Fruit fly (Drosophila melanogaster) whole organism, embryonic: ENCODE data around the gene CG6330.

Source experiments
- Abd-B ChIP-seq: fragments of 200-800 bp; sonication (Bioruptor generic); optimal IDR thresholded peaks from 2 replicates; lab custom pipeline; 2018; ENCODE audit warnings: missing biosample characterization, mild to moderate bottlenecking, missing genetic modification characterization, moderate library complexity
- BtbVII ChIP-seq: fragments of 200-800 bp; sonication (Bioruptor generic); optimal IDR thresholded peaks from 3 replicates; lab custom pipeline; 2017; ENCODE audit warnings: missing biosample characterization, mild to moderate bottlenecking, missing genetic modification characterization
- CG10209 ChIP-seq: fragments of 200-800 bp; sonication (Bioruptor generic); optimal IDR thresholded peaks from 3 replicates; lab custom pipeline; 2017; ENCODE audit warnings: missing biosample characterization, mild to moderate bottlenecking, missing genetic modification characterization, missing genetic modification reagents
- CG11085 ChIP-seq: fragments of 200-800 bp; sonication (Bioruptor generic); IDR thresholded peaks from 2 replicates; pipeline ENCODE4 v1.3.6; 2022; ENCODE audit warnings: missing biosample characterization, missing genetic modification characterization
- CG11247 ChIP-seq: fragments of 200-800 bp; sonication (Bioruptor generic); IDR thresholded peaks from 2 replicates; pipeline ENCODE4 v1.3.6; 2022; ENCODE audit warnings: missing biosample characterization, missing genetic modification characterization
- CG11456 ChIP-seq: fragments of 200-800 bp; sonication (Bioruptor generic); IDR thresholded peaks from 3 replicates; pipeline ENCODE4 v1.3.6; 2022; ENCODE audit warnings: missing biosample characterization, missing genetic modification characterization
- CG11696 ChIP-seq: fragments of 200-800 bp; sonication (Bioruptor generic); IDR thresholded peaks from 2 replicates; pipeline ENCODE4 v1.3.6; 2022; ENCODE audit warnings: missing biosample characterization, missing genetic modification characterization
- CG12071 ChIP-seq: fragments of 200-800 bp; sonication (Bioruptor generic); optimal IDR thresholded peaks from 3 replicates; lab custom pipeline; 2018; ENCODE audit warnings: missing biosample characterization, mild to moderate bottlenecking, missing genetic modification characterization
- CG15011 ChIP-seq: fragments of 200-800 bp; sonication (Bioruptor generic); optimal IDR thresholded peaks from 3 replicates; lab custom pipeline; 2018; ENCODE audit warnings: missing biosample characterization, mild to moderate bottlenecking, missing genetic modification characterization
- CG1529 ChIP-seq: fragments of 200-800 bp; sonication (Bioruptor generic); optimal IDR thresholded peaks from 3 replicates; lab custom pipeline; 2018; ENCODE audit warnings: missing biosample characterization, missing genetic modification characterization
- CG1603 ChIP-seq: fragments of 200-800 bp; sonication (Bioruptor generic); optimal IDR thresholded peaks from 2 replicates; lab custom pipeline; 2019; ENCODE audit warnings: missing biosample characterization, mild to moderate bottlenecking, missing genetic modification characterization, moderate library complexity
- CG17361 ChIP-seq: fragments of 200-800 bp; sonication (Bioruptor generic); IDR thresholded peaks from 3 replicates; pipeline ENCODE4 v1.3.6; 2022; ENCODE audit warnings: missing biosample characterization, missing genetic modification characterization
- CG1792 ChIP-seq: fragments of 200-800 bp; sonication (Bioruptor generic); optimal IDR thresholded peaks from 2 replicates; lab custom pipeline; 2016; ENCODE audit warnings: missing biosample characterization, missing genetic modification characterization
- CG3065 ChIP-seq: fragments of 200-800 bp; sonication (Bioruptor generic); optimal IDR thresholded peaks from 2 replicates; lab custom pipeline; 2016; ENCODE audit warnings: missing biosample characterization, missing genetic modification characterization
- CG4328 ChIP-seq: fragments of 200-800 bp; sonication (Bioruptor generic); optimal IDR thresholded peaks from 3 replicates; lab custom pipeline; 2017; ENCODE audit warnings: missing biosample characterization, missing genetic modification reagents, missing genetic modification characterization
- CG4424 ChIP-seq: fragments of 200-800 bp; sonication (Bioruptor generic); optimal IDR thresholded peaks from 3 replicates; lab custom pipeline; 2016; ENCODE audit warnings: missing biosample characterization, missing genetic modification characterization
- CG4707 ChIP-seq: fragments of 200-800 bp; sonication (Bioruptor generic); optimal IDR thresholded peaks from 2 replicates; lab custom pipeline; 2018; ENCODE audit warnings: missing biosample characterization, mild to moderate bottlenecking, missing genetic modification characterization, moderate library complexity
- CG5180 ChIP-seq: fragments of 200-800 bp; sonication (Bioruptor generic); optimal IDR thresholded peaks from 3 replicates; lab custom pipeline; 2017; ENCODE audit warnings: missing biosample characterization, missing genetic modification characterization, mild to moderate bottlenecking, moderate library complexity, missing genetic modification reagents
- CG7271 ChIP-seq: fragments of 200-800 bp; sonication (Bioruptor generic); optimal IDR thresholded peaks from 2 replicates; lab custom pipeline; 2018; ENCODE audit warnings: missing biosample characterization, mild to moderate bottlenecking, missing genetic modification characterization, moderate library complexity
- CG7745 ChIP-seq: fragments of 200-800 bp; sonication (Bioruptor generic); optimal IDR thresholded peaks from 2 replicates; lab custom pipeline; 2018; ENCODE audit warnings: missing biosample characterization, mild to moderate bottlenecking, missing genetic modification characterization, moderate library complexity
- CG7839 ChIP-seq: fragments of 200-800 bp; sonication (Bioruptor generic); optimal IDR thresholded peaks from 3 replicates; lab custom pipeline; 2018; ENCODE audit warnings: missing biosample characterization, mild to moderate bottlenecking, missing genetic modification characterization, moderate library complexity
- CoRest ChIP-seq: fragments of 200-800 bp; sonication (Bioruptor generic); optimal IDR thresholded peaks from 3 replicates; lab custom pipeline; 2018; ENCODE audit warnings: missing biosample characterization, mild to moderate bottlenecking, missing genetic modification characterization, moderate library complexity
- Deaf1 ChIP-seq: fragments of 200-800 bp; optimal IDR thresholded peaks from 3 replicates; lab custom pipeline; 2019; ENCODE audit warnings: missing biosample characterization, mild to moderate bottlenecking, missing genetic modification characterization, moderate library complexity
- Drgx ChIP-seq: fragments of 200-800 bp; sonication (Bioruptor generic); IDR thresholded peaks from 2 replicates; pipeline ENCODE4 v1.3.6; 2022; ENCODE audit warnings: missing biosample characterization, missing genetic modification characterization
- HLH54F ChIP-seq: fragments of 200-800 bp; sonication (Bioruptor generic); optimal IDR thresholded peaks from 3 replicates; lab custom pipeline; 2016; ENCODE audit warnings: missing biosample characterization, missing genetic modification characterization
- Hr3 ChIP-seq: fragments of 200-800 bp; sonication (Bioruptor generic); optimal IDR thresholded peaks from 3 replicates; lab custom pipeline; 2016; ENCODE audit warnings: missing biosample characterization, missing genetic modification characterization
- Mrtf ChIP-seq: fragments of 200-800 bp; sonication (Bioruptor generic); IDR thresholded peaks from 3 replicates; pipeline ENCODE4 v1.3.6; 2022; ENCODE audit warnings: missing biosample characterization, missing genetic modification characterization
- Nf-YB ChIP-seq: fragments of 200-800 bp; sonication (Bioruptor generic); optimal IDR thresholded peaks from 3 replicates; lab custom pipeline; 2019; ENCODE audit warnings: missing biosample characterization, mild to moderate bottlenecking, missing genetic modification characterization, moderate library complexity
- Sox100B ChIP-seq: fragments of 200-800 bp; sonication (Bioruptor generic); optimal IDR thresholded peaks from 3 replicates; lab custom pipeline; 2018; ENCODE audit warnings: missing biosample characterization, mild to moderate bottlenecking, missing genetic modification characterization
- Sox102F ChIP-seq: fragments of 200-800 bp; sonication (Bioruptor generic); optimal IDR thresholded peaks from 2 replicates; lab custom pipeline; 2018; ENCODE audit warnings: missing biosample characterization, mild to moderate bottlenecking, missing genetic modification characterization, moderate library complexity
- Stat92E ChIP-seq, 3 experiments: fragments of >200 bp in 2 of 3; fragments of 200-800 bp in 1 of 3; sonication (Bioruptor generic) in 1 of 3; optimal IDR thresholded peaks; 2 replicates each; lab custom pipeline; 2017 to 2019; ENCODE audit warnings: missing biosample characterization in 3 of 3, missing genetic modification characterization in 3 of 3, mild to moderate bottlenecking in 1 of 3, moderate library complexity in 1 of 3
- TFAM ChIP-seq: fragments of 200-800 bp; sonication (Bioruptor generic); optimal IDR thresholded peaks from 2 replicates; lab custom pipeline; 2017; ENCODE audit warnings: missing biosample characterization, missing genetic modification characterization, inconsistent platforms
- bbx ChIP-seq: fragments of 200-800 bp; sonication (Bioruptor generic); IDR thresholded peaks from 2 replicates; pipeline ENCODE4 v1.3.6; 2022; ENCODE audit warnings: missing biosample characterization, missing genetic modification characterization; ENCODE audit not compliant: partially characterized antibody
- bsh ChIP-seq, 2 experiments: fragments of 200-800 bp; sonication (Bioruptor generic); optimal IDR thresholded peaks; 2 replicates each; lab custom pipeline; 2017 to 2018; ENCODE audit warnings: mild to moderate bottlenecking in 2 of 2, missing biosample characterization in 2 of 2, missing genetic modification characterization in 2 of 2, moderate library complexity in 1 of 2
- cato ChIP-seq: fragments of 200-800 bp; sonication (Bioruptor generic); optimal IDR thresholded peaks from 2 replicates; lab custom pipeline; 2016; ENCODE audit warnings: missing biosample characterization, missing genetic modification characterization, borderline replicate concordance
- chinmo ChIP-seq: fragments of 200-800 bp; sonication (Bioruptor generic); IDR thresholded peaks from 4 replicates; pipeline ENCODE4 v1.3.6; 2022; ENCODE audit warnings: missing biosample characterization, missing genetic modification characterization; ENCODE audit not compliant: partially characterized antibody
- crol ChIP-seq: fragments of 200-800 bp; sonication (Bioruptor generic); IDR thresholded peaks from 2 replicates; pipeline ENCODE4 v1.3.6; 2022; ENCODE audit warnings: missing biosample characterization, missing genetic modification characterization
- dmrt11E ChIP-seq: fragments of 200-800 bp; sonication (Bioruptor generic); optimal IDR thresholded peaks from 3 replicates; lab custom pipeline; 2018; ENCODE audit warnings: missing biosample characterization, mild to moderate bottlenecking, missing genetic modification characterization, moderate library complexity
- dmrt99B ChIP-seq: fragments of 200-800 bp; sonication (Bioruptor generic); optimal IDR thresholded peaks from 2 replicates; lab custom pipeline; 2018; ENCODE audit warnings: missing biosample characterization, mild to moderate bottlenecking, missing genetic modification characterization, moderate library complexity
- dysf ChIP-seq: fragments of 200-800 bp; sonication (Bioruptor generic); IDR thresholded peaks from 3 replicates; pipeline ENCODE4 v1.3.6; 2022; ENCODE audit warnings: missing biosample characterization, missing genetic modification characterization
- ewg ChIP-seq: fragments of 200-800 bp; sonication (Bioruptor generic); optimal IDR thresholded peaks from 3 replicates; lab custom pipeline; 2017; ENCODE audit warnings: mild to moderate bottlenecking, missing biosample characterization, missing genetic modification reagents, missing genetic modification characterization
- ftz-f1 ChIP-seq: fragments of 200-800 bp; sonication (Bioruptor generic); optimal IDR thresholded peaks from 2 replicates; lab custom pipeline; 2016; ENCODE audit warnings: missing biosample characterization, missing genetic modification characterization
- gro ChIP-seq: fragments of 200-800 bp; sonication (Bioruptor generic); optimal IDR thresholded peaks from 2 replicates; lab custom pipeline; 2016; ENCODE audit warnings: missing biosample characterization, missing genetic modification characterization
- lilli ChIP-seq: fragments of 200-800 bp; sonication (Bioruptor generic); optimal IDR thresholded peaks from 3 replicates; lab custom pipeline; 2016; ENCODE audit warnings: missing biosample characterization, missing genetic modification characterization
- nerfin-1 ChIP-seq: fragments of 200-800 bp; sonication (Bioruptor generic); optimal IDR thresholded peaks from 3 replicates; lab custom pipeline; 2019; ENCODE audit warnings: missing biosample characterization, mild to moderate bottlenecking, missing genetic modification characterization, moderate library complexity
- pzg ChIP-seq: fragments of 200-800 bp; sonication (Bioruptor generic); optimal IDR thresholded peaks from 3 replicates; lab custom pipeline; 2018; ENCODE audit warnings: missing biosample characterization, mild to moderate bottlenecking, missing genetic modification characterization, moderate library complexity
- sd ChIP-seq: fragments of 200-800 bp; sonication (Bioruptor generic); optimal IDR thresholded peaks from 3 replicates; lab custom pipeline; 2018; ENCODE audit warnings: missing biosample characterization, mild to moderate bottlenecking, missing genetic modification characterization, moderate library complexity
- sim ChIP-seq: fragments of 200-800 bp; sonication (Bioruptor generic); IDR thresholded peaks from 2 replicates; pipeline ENCODE4 v1.3.6; 2022; ENCODE audit warnings: missing biosample characterization, missing genetic modification characterization
- sqz ChIP-seq: fragments of 200-800 bp; sonication (Bioruptor generic); optimal IDR thresholded peaks from 3 replicates; lab custom pipeline; 2018; ENCODE audit warnings: missing biosample characterization, mild to moderate bottlenecking, missing genetic modification characterization
- toy ChIP-seq: fragments of 200-800 bp; sonication (Bioruptor generic); IDR thresholded peaks from 2 replicates; pipeline ENCODE4 v1.3.6; 2022; ENCODE audit warnings: missing biosample characterization, missing genetic modification characterization

The CG6330 gene

DNA sequence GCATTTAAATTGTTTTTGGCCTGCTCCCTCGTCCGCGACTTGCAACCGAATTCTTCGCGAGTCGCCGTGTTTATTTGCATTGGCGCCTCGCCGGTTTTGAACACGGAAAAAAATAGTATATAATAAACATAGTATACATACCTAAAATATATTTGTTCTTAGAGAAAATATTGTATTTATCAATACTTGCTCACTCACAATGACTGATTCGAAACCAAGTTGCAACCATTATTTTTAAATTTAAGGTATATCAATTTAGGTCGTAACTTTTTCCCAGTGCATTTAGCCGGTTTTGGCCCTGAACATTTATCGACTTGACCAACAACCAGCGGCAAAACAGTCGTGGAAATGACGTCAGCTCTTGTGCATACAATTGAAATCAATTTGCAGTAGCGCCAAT lies 29.9 kb downstream of the CG6330 start (continued):
- peak; percentile 86 for TF ChIP-seq Sox102F (GFP tag; lab: Kevin White, UChicago)
- peak; percentile 32 for TF ChIP-seq Nf-YB
- TF ChIP-seq CG4328, result no peak
- peak; percentile 20 for TF ChIP-seq sqz (GFP tag; lab: Kevin White, UChicago)
- TF ChIP-seq CG17361 (GFP tag; lab: Robert Waterston, UW), result no peak
- peak; percentile 15 for TF ChIP-seq Hr3 (GFP tag; lab: Kevin White, UChicago)
- peak; percentile 29; the same call in 1 of the 3 replicates for TF ChIP-seq dysf (GFP tag; lab: Robert Waterston, UW)
- no peak for TF ChIP-seq CG11456 (GFP tag; lab: Robert Waterston, UW)
- TF ChIP-seq TFAM, result no peak
- peak; percentile 30 for TF ChIP-seq Sox100B
- no peak for TF ChIP-seq Stat92E (GFP tag; optimal IDR thresholded peaks at IDR 0.05; lab: Kevin White, UChicago)
- TF ChIP-seq crol, result no peak
- no peak for TF ChIP-seq CG7745 (tag; lab: Kevin White, UChicago)
- TF ChIP-seq CG1529, result peak; percentile 32
- TF ChIP-seq ftz-f1 (GFP tag; lab: Kevin White, UChicago), result no peak
- TF ChIP-seq CG7839, result peak; percentile 70
- TF ChIP-seq lilli (GFP tag; lab: Kevin White, UChicago), result peak; percentile 33
- peak; percentile 55 for TF ChIP-seq CG4424
- TF ChIP-seq CG11247, result peak; percentile 14; the same call in 1 of the 2 replicates
- peak; percentile 30 for TF ChIP-seq CG5180 (GFP tag; lab: Kevin White, UChicago)
- no peak for TF ChIP-seq CG11696
- TF ChIP-seq CG15011 (GFP tag; lab: Kevin White, UChicago), result no peak
- TF ChIP-seq CG4707 (GFP tag; lab: Kevin White, UChicago), result peak; percentile 57
- no peak for TF ChIP-seq BtbVII (GFP tag; lab: Kevin White, UChicago)
- TF ChIP-seq bbx (GFP tag; lab: Robert Waterston, UW), result no peak
- peak; percentile 16 for TF ChIP-seq dmrt11E (tag; lab: Kevin White, UChicago)
- no peak for TF ChIP-seq Deaf1 (tag; lab: Kevin White, UChicago)
- peak; percentile 47 for TF ChIP-seq CG10209 (GFP tag; lab: Kevin White, UChicago)
- TF ChIP-seq gro (GFP tag; lab: Kevin White, UChicago), result no peak
- TF ChIP-seq CG3065, result no peak
- TF ChIP-seq ewg (GFP tag; lab: Kevin White, UChicago), result peak; percentile 45
- no peak for TF ChIP-seq cato (GFP tag; lab: Kevin White, UChicago)
- TF ChIP-seq CG7271 (tag; lab: Kevin White, UChicago), result no peak
- peak; percentile 19 for TF ChIP-seq CG12071 (GFP tag; lab: Kevin White, UChicago)
- TF ChIP-seq nerfin-1, result peak; percentile 19
- TF ChIP-seq dmrt99B (tag; lab: Kevin White, UChicago), result peak; percentile 81
- peak; percentile 51 for TF ChIP-seq Abd-B
- TF ChIP-seq Drgx, result peak; percentile 94
- TF ChIP-seq CoRest (tag; lab: Kevin White, UChicago), result peak; percentile 72
- TF ChIP-seq sd, result peak; percentile 45
- TF ChIP-seq HLH54F (GFP tag; lab: Kevin White, UChicago), result no peak
- TF ChIP-seq chinmo (GFP tag; lab: Robert Waterston, UW), result no peak
- TF ChIP-seq CG11085 (GFP tag; lab: Robert Waterston, UW), result no peak
- no peak for TF ChIP-seq pzg (GFP tag; lab: Kevin White, UChicago)
- 0 out of 3 replicates have a peak, but pooled peaks have one; percentile 51 for TF ChIP-seq Mrtf (GFP tag; lab: Robert Waterston, UW)
- no peak for TF ChIP-seq sim (GFP tag; lab: Robert Waterston, UW)
- TF ChIP-seq CG1603 (tag; lab: Kevin White, UChicago), result peak; percentile 59
- no peak for TF ChIP-seq CG1792 (GFP tag; lab: Kevin White, UChicago)
- no peak for TF ChIP-seq toy (GFP tag; lab: Robert Waterston, UW)
- peak; percentile 77 to 79 for TF ChIP-seq bsh (GFP tag; optimal IDR thresholded peaks at IDR 0.05; lab: Kevin White, UChicago)
